Worm (Caenorhabditis elegans): ENCODE data around the gene M57.1.

Gene M57.1

ce11 chrIV:3570612-3571011, 38.3 kb downstream of the M57.1 start:
- TF ChIP-seq zfh-2 (GFP tag; conservative IDR thresholded peaks at IDR 0.05): peak; percentile 66
- no peak for TF ChIP-seq lsl-1 (GFP tag; optimal IDR thresholded peaks at IDR 0.05)
- TF ChIP-seq K12H6.12 (tag; optimal IDR thresholded peaks at IDR 0.05): no peak
- TF ChIP-seq mxl-1 (tag; optimal IDR thresholded peaks at IDR 0.05): no peak
- no peak for TF ChIP-seq F57C9.4 (tag; optimal IDR thresholded peaks at IDR 0.05)
- no peak for TF ChIP-seq ceh-40 (GFP tag; IDR thresholded peaks at IDR 0.05)
- no peak for TF ChIP-seq madf-3 (GFP tag; IDR thresholded peaks at IDR 0.05)
- no peak for TF ChIP-seq ztf-6 (GFP tag; IDR thresholded peaks at IDR 0.05)
- TF ChIP-seq lin-40 (tag; optimal IDR thresholded peaks at IDR 0.05): no peak

ce11 chrIV:3578155-3578554, 45.9 kb downstream of the M57.1 start, which contains the start of gene Y37E11B.2:
Y37E11B.2 (plus strand) TSS chrIV:3578455.
- no peak for TF ChIP-seq F39B2.1 (GFP tag; IDR thresholded peaks at IDR 0.05)
- no peak for TF ChIP-seq Y56A3A.18 (GFP tag; IDR thresholded peaks at IDR 0.05)
- no peak for TF ChIP-seq lin-35 (GFP tag; optimal IDR thresholded peaks at IDR 0.05)

ce11 chrIV:3578667-3579066, 46.4 kb downstream of the M57.1 start:
- TF ChIP-seq hmg-1.2 (GFP tag; IDR thresholded peaks at IDR 0.05): peak; percentile 43; the same call in 1 of the 2 replicates
- TF ChIP-seq sdz-38 (tag; optimal IDR thresholded peaks at IDR 0.05): no peak

ce11 chrIV:3579477-3579975, 47.3 kb downstream of the M57.1 start, which contains the start of gene Y37E11B.1:
Y37E11B.1 (plus strand) TSS chrIV:3579621.
- no peak for TF ChIP-seq fkh-3 (tag; optimal IDR thresholded peaks at IDR 0.05)
- no peak for TF ChIP-seq nfya-2 (GFP tag; IDR thresholded peaks at IDR 0.05)
- peak; percentile 56 for TF ChIP-seq mcd-1 (GFP tag; IDR thresholded peaks at IDR 0.05)

ce11 chrIV:3582806-3583205, 50.5 kb downstream of the M57.1 start, which contains the start of gene blos-7:
blos-7 (minus strand) TSS chrIV:3582906.
- 0 out of 2 replicates have a peak, but pooled peaks have one; percentile 9 for TF ChIP-seq dox-1 (GFP tag; IDR thresholded peaks at IDR 0.05)
